Fruit fly (Drosophila melanogaster) whole organism, embryonic: ENCODE results near the gene CAH7.

Source experiments
- Aef1 ChIP-seq: fragments of 200-800 bp; sonication (Bioruptor generic); IDR thresholded peaks from 3 replicates; pipeline ENCODE4 v1.3.6; 2022; ENCODE audit warnings: missing biosample characterization, missing genetic modification characterization
- CG10147 ChIP-seq: fragments of 200-800 bp; sonication (Bioruptor generic); optimal IDR thresholded peaks from 2 replicates; lab custom pipeline; 2019; ENCODE audit warnings: missing biosample characterization, mild to moderate bottlenecking, missing genetic modification characterization, moderate library complexity
- CG11504 ChIP-seq: fragments of 200-800 bp; sonication (Bioruptor generic); optimal IDR thresholded peaks from 3 replicates; lab custom pipeline; 2019; ENCODE audit warnings: missing biosample characterization, mild to moderate bottlenecking, missing genetic modification characterization, moderate library complexity
- CG11560 ChIP-seq: fragments of 200-800 bp; sonication (Bioruptor generic); IDR thresholded peaks from 3 replicates; pipeline ENCODE4 v1.3.6; 2022; ENCODE audit warnings: missing biosample characterization, missing genetic modification characterization
- CG12236 ChIP-seq: fragments of 200-800 bp; sonication (Bioruptor generic); optimal IDR thresholded peaks from 2 replicates; lab custom pipeline; 2016; ENCODE audit warnings: missing biosample characterization, missing genetic modification characterization
- CG1602 ChIP-seq: fragments of 200-800 bp; sonication (Bioruptor generic); optimal IDR thresholded peaks from 3 replicates; lab custom pipeline; 2016; ENCODE audit warnings: missing biosample characterization, missing genetic modification characterization
- CG17802 ChIP-seq: fragments of 200-800 bp; sonication (Bioruptor generic); optimal IDR thresholded peaks from 2 replicates; lab custom pipeline; 2018; ENCODE audit warnings: missing biosample characterization, mild to moderate bottlenecking, missing genetic modification characterization, moderate library complexity
- CG30020 ChIP-seq: fragments of 200-800 bp; optimal IDR thresholded peaks from 2 replicates; lab custom pipeline; 2019; ENCODE audit warnings: missing biosample characterization, mild to moderate bottlenecking, missing genetic modification characterization, moderate library complexity
- CG30403 ChIP-seq: fragments of 200-800 bp; sonication (Bioruptor generic); optimal IDR thresholded peaks from 3 replicates; lab custom pipeline; 2016; ENCODE audit warnings: missing biosample characterization, missing genetic modification characterization
- CG31365 ChIP-seq: fragments of 200-800 bp; sonication (Bioruptor generic); optimal IDR thresholded peaks from 2 replicates; lab custom pipeline; 2018; ENCODE audit warnings: missing biosample characterization, mild to moderate bottlenecking, missing genetic modification characterization
- CG32532 ChIP-seq: fragments of 200-800 bp; sonication (Bioruptor generic); IDR thresholded peaks from 2 replicates; pipeline ENCODE4 v1.3.6; 2022; ENCODE audit warnings: missing biosample characterization, missing genetic modification characterization
- CG3281 ChIP-seq: fragments of 200-800 bp; sonication (Bioruptor generic); optimal IDR thresholded peaks from 3 replicates; lab custom pipeline; 2017; ENCODE audit warnings: missing biosample characterization, mild to moderate bottlenecking, missing genetic modification characterization
- CG34376 ChIP-seq: fragments of 200-800 bp; sonication (Bioruptor generic); optimal IDR thresholded peaks from 2 replicates; lab custom pipeline; 2018; ENCODE audit warnings: missing biosample characterization, mild to moderate bottlenecking, missing genetic modification characterization
- CG34422 ChIP-seq: fragments of 200-800 bp; sonication (Bioruptor generic); IDR thresholded peaks from 3 replicates; pipeline ENCODE4 v1.3.6; 2022; ENCODE audit warnings: missing biosample characterization, missing genetic modification characterization
- CG42726 ChIP-seq: fragments of 200-800 bp; sonication (Bioruptor generic); IDR thresholded peaks from 2 replicates; pipeline ENCODE4 v1.3.6; 2022; ENCODE audit warnings: missing biosample characterization, missing genetic modification characterization; ENCODE audit not compliant: partially characterized antibody
- CG4730 ChIP-seq: fragments of 200-800 bp; sonication (Bioruptor generic); IDR thresholded peaks from 2 replicates; pipeline ENCODE4 v1.3.6; 2022; ENCODE audit warnings: missing biosample characterization, missing genetic modification characterization
- CG4854 ChIP-seq: fragments of 200-800 bp; sonication (Bioruptor generic); optimal IDR thresholded peaks from 2 replicates; lab custom pipeline; 2016; ENCODE audit warnings: missing biosample characterization, missing genetic modification characterization, inconsistent platforms
- CG5180 ChIP-seq: fragments of 200-800 bp; sonication (Bioruptor generic); optimal IDR thresholded peaks from 3 replicates; lab custom pipeline; 2017; ENCODE audit warnings: missing biosample characterization, missing genetic modification characterization, mild to moderate bottlenecking, moderate library complexity, missing genetic modification reagents
- CG7839 ChIP-seq: fragments of 200-800 bp; sonication (Bioruptor generic); optimal IDR thresholded peaks from 3 replicates; lab custom pipeline; 2018; ENCODE audit warnings: missing biosample characterization, mild to moderate bottlenecking, missing genetic modification characterization, moderate library complexity
- Dfd ChIP-seq, 2 experiments: fragments of >200 bp; optimal IDR thresholded peaks; 2 replicates each; lab custom pipeline; 2017; ENCODE audit warnings: missing biosample characterization in 2 of 2, missing genetic modification characterization in 2 of 2
- Lhr ChIP-seq: fragments of 200-800 bp; sonication (Bioruptor generic); optimal IDR thresholded peaks from 3 replicates; lab custom pipeline; 2017; ENCODE audit warnings: mild to moderate bottlenecking, missing biosample characterization, missing genetic modification reagents, missing genetic modification characterization
- MESR4 ChIP-seq: fragments of 200-800 bp; sonication (Bioruptor generic); optimal IDR thresholded peaks from 2 replicates; lab custom pipeline; 2018; ENCODE audit warnings: missing biosample characterization, mild to moderate bottlenecking, missing genetic modification characterization, moderate library complexity
- Nf-YA ChIP-seq: fragments of 200-800 bp; sonication (Bioruptor generic); IDR thresholded peaks from 2 replicates; pipeline ENCODE4 v1.3.6; 2022; ENCODE audit warnings: missing biosample characterization, missing genetic modification characterization
- Nf-YC ChIP-seq: fragments of 200-800 bp; optimal IDR thresholded peaks from 3 replicates; lab custom pipeline; 2019; ENCODE audit warnings: missing biosample characterization, mild to moderate bottlenecking, missing genetic modification characterization, moderate library complexity
- NfI ChIP-seq: fragments of 200-800 bp; sonication (Bioruptor generic); optimal IDR thresholded peaks from 3 replicates; lab custom pipeline; 2018; ENCODE audit warnings: missing biosample characterization, mild to moderate bottlenecking, missing genetic modification characterization, moderate library complexity
- Pdp1 ChIP-seq, 2 experiments: fragments of 200-800 bp; sonication (Bioruptor generic); optimal IDR thresholded peaks; 3 replicates each; lab custom pipeline; 2016; ENCODE audit warnings: missing biosample characterization in 2 of 2, missing genetic modification characterization in 2 of 2, mild to moderate bottlenecking in 1 of 2, moderate library complexity in 1 of 2
- Sin3A ChIP-seq: fragments of >200 bp; optimal IDR thresholded peaks from 2 replicates; lab custom pipeline; 2018
- bsh ChIP-seq, 2 experiments: fragments of 200-800 bp; sonication (Bioruptor generic); optimal IDR thresholded peaks; 2 replicates each; lab custom pipeline; 2017 to 2018; ENCODE audit warnings: mild to moderate bottlenecking in 2 of 2, missing biosample characterization in 2 of 2, missing genetic modification characterization in 2 of 2, moderate library complexity in 1 of 2
- ci ChIP-seq: fragments of 200-800 bp; sonication (Bioruptor generic); IDR thresholded peaks from 3 replicates; pipeline ENCODE4 v1.3.6; 2022; ENCODE audit warnings: missing biosample characterization, missing genetic modification characterization
- cwo ChIP-seq: fragments of 200-800 bp; sonication (Bioruptor generic); optimal IDR thresholded peaks from 3 replicates; lab custom pipeline; 2017; ENCODE audit warnings: missing biosample characterization, missing genetic modification characterization, mild to moderate bottlenecking, moderate library complexity, missing genetic modification reagents
- dpn ChIP-seq, 2 experiments: fragments of 200-800 bp; sonication (Bioruptor generic); optimal IDR thresholded peaks; 3 replicates each; lab custom pipeline; 2016; ENCODE audit warnings: missing biosample characterization in 2 of 2, missing genetic modification characterization in 2 of 2
- fd64A ChIP-seq: fragments of 200-800 bp; sonication (Bioruptor generic); optimal IDR thresholded peaks from 3 replicates; lab custom pipeline; 2018; ENCODE audit warnings: missing biosample characterization, mild to moderate bottlenecking, missing genetic modification characterization
- fru ChIP-seq: fragments of >200 bp; optimal IDR thresholded peaks from 2 replicates; lab custom pipeline; 2017
- grau ChIP-seq: fragments of 200-800 bp; optimal IDR thresholded peaks from 3 replicates; lab custom pipeline; 2019; ENCODE audit warnings: missing biosample characterization, mild to moderate bottlenecking, missing genetic modification characterization, moderate library complexity
- gt ChIP-seq: fragments of 200-800 bp; sonication (Bioruptor generic); IDR thresholded peaks from 2 replicates; pipeline ENCODE4 v1.3.6; 2022; ENCODE audit warnings: missing biosample characterization, missing genetic modification characterization
- ham ChIP-seq: fragments of 200-800 bp; sonication (Bioruptor generic); IDR thresholded peaks from 2 replicates; pipeline ENCODE4 v1.3.6; 2022; ENCODE audit warnings: missing biosample characterization, missing genetic modification characterization
- kay ChIP-seq: fragments of 200-800 bp; sonication (Bioruptor generic); optimal IDR thresholded peaks from 2 replicates; lab custom pipeline; 2016; ENCODE audit warnings: missing biosample characterization, missing genetic modification characterization
- ken ChIP-seq: fragments of 200-800 bp; sonication (Bioruptor generic); IDR thresholded peaks from 3 replicates; pipeline ENCODE4 v1.3.6; 2022; ENCODE audit warnings: missing biosample characterization, missing genetic modification characterization
- knrl ChIP-seq: fragments of 200-800 bp; sonication (Bioruptor generic); IDR thresholded peaks from 3 replicates; pipeline ENCODE4 v1.3.6; 2022; ENCODE audit warnings: missing biosample characterization, missing genetic modification characterization; ENCODE audit not compliant: partially characterized antibody
- lab ChIP-seq: fragments of 200-800 bp; sonication (Bioruptor generic); optimal IDR thresholded peaks from 3 replicates; lab custom pipeline; 2017; ENCODE audit warnings: missing biosample characterization, missing genetic modification characterization, mild to moderate bottlenecking, moderate library complexity, missing genetic modification reagents
- nom ChIP-seq: fragments of 200-800 bp; sonication (Bioruptor generic); optimal IDR thresholded peaks from 2 replicates; lab custom pipeline; 2017; ENCODE audit warnings: missing biosample characterization, missing genetic modification characterization, mild to moderate bottlenecking, moderate library complexity, missing genetic modification reagents
- pnt ChIP-seq: fragments of 200-800 bp; sonication (Bioruptor generic); optimal IDR thresholded peaks from 3 replicates; lab custom pipeline; 2016; ENCODE audit warnings: missing biosample characterization, missing genetic modification characterization
- slp2 ChIP-seq: fragments of 200-800 bp; sonication (Bioruptor generic); optimal IDR thresholded peaks from 2 replicates; lab custom pipeline; 2016; ENCODE audit warnings: missing biosample characterization, missing genetic modification characterization
- sob ChIP-seq: fragments of 200-800 bp; sonication (Bioruptor generic); IDR thresholded peaks from 2 replicates; pipeline ENCODE4 v1.3.6; 2022; ENCODE audit warnings: missing biosample characterization, missing genetic modification characterization
- trem ChIP-seq: fragments of 200-800 bp; optimal IDR thresholded peaks from 3 replicates; lab custom pipeline; 2019; ENCODE audit warnings: missing biosample characterization, mild to moderate bottlenecking, missing genetic modification characterization, moderate library complexity
- vnd ChIP-seq: fragments of 200-800 bp; sonication (Bioruptor generic); IDR thresholded peaks from 3 replicates; pipeline ENCODE4 v1.3.6; 2022; ENCODE audit warnings: missing biosample characterization, missing genetic modification characterization; ENCODE audit not compliant: partially characterized antibody
- vvl ChIP-seq: fragments of 200-800 bp; sonication (Bioruptor generic); IDR thresholded peaks from 2 replicates; pipeline ENCODE4 v1.3.6; 2022; ENCODE audit warnings: missing biosample characterization, missing genetic modification characterization
- zfh1 ChIP-seq: fragments of 200-800 bp; sonication (Bioruptor generic); IDR thresholded peaks from 3 replicates; pipeline ENCODE4 v1.3.6; 2022; ENCODE audit warnings: missing biosample characterization, missing genetic modification characterization

The CAH7 gene

dm6 chr3R:10095765-10096164 lies 16.3 kb upstream of the CAH7 start:
- TF ChIP-seq CG34376 (GFP tag; lab: Kevin White, UChicago) (peak; percentile 24), CG17802 (tag; lab: Kevin White, UChicago) (no peak), dpn (GFP tag; optimal IDR thresholded peaks at IDR 0.05; lab: Kevin White, UChicago) (no peak), zfh1 (GFP tag; lab: Robert Waterston, UW) (no peak), CG11504 (tag; lab: Kevin White, UChicago) (no peak), lab (peak; percentile 14), cwo (peak; percentile 54), Sin3A (lab: Kevin White, UChicago) (no peak), ci (GFP tag; lab: Robert Waterston, UW) (0 out of 3 replicates have a peak, but pooled peaks have one; percentile 24), Pdp1 (GFP tag; optimal IDR thresholded peaks at IDR 0.05; lab: Kevin White, UChicago) (peak in 1 of 2 experiments; percentile 19), CG4730 (GFP tag; lab: Robert Waterston, UW) (no peak), ken (GFP tag; lab: Robert Waterston, UW) (no peak), knrl (no peak), CG3281 (GFP tag; lab: Kevin White, UChicago) (peak; percentile 0), CG30403 (GFP tag; lab: Kevin White, UChicago) (no peak), CG32532 (GFP tag; lab: Robert Waterston, UW) (no peak)

dm6 chr3R:10097531-10098295 lies 14.3 kb upstream of the CAH7 start:
- peak; percentile 49 for TF ChIP-seq slp2 (GFP tag; lab: Kevin White, UChicago)
- peak; percentile 73 for TF ChIP-seq grau (tag; lab: Kevin White, UChicago)
- TF ChIP-seq CG1602 (GFP tag; lab: Kevin White, UChicago), result peak; percentile 17
- peak; percentile 64 for TF ChIP-seq sob (GFP tag; lab: Robert Waterston, UW)
- TF ChIP-seq CG11560 (tag; lab: Robert Waterston, UW), result 0 out of 3 replicates have a peak, but pooled peaks have one; percentile 22
- TF ChIP-seq MESR4 (GFP tag; lab: Kevin White, UChicago), result no peak
- peak; percentile 49; the same call in 1 of the 3 replicates for TF ChIP-seq CG34422 (GFP tag; lab: Robert Waterston, UW)
- peak; percentile 45 for TF ChIP-seq CG12236 (GFP tag; lab: Kevin White, UChicago)
- TF ChIP-seq CG31365 (tag; lab: Kevin White, UChicago), result no peak
- no peak for TF ChIP-seq ham (GFP tag; lab: Robert Waterston, UW)
- TF ChIP-seq Nf-YA, result no peak
- no peak; the same call in 2 of the 3 replicates for TF ChIP-seq vnd
- peak; percentile 62 for TF ChIP-seq pnt (GFP tag; lab: Kevin White, UChicago)
- TF ChIP-seq CG30020, result no peak
- no peak for TF ChIP-seq nom
- no peak for TF ChIP-seq CG17802 (tag; lab: Kevin White, UChicago)
- TF ChIP-seq gt, result no peak
- TF ChIP-seq CG4854 (GFP tag; lab: Kevin White, UChicago), result no peak
- TF ChIP-seq CG10147 (GFP tag; lab: Kevin White, UChicago), result peak; percentile 48
- TF ChIP-seq cwo, result peak; percentile 90
- no peak for TF ChIP-seq CG42726 (GFP tag; lab: Robert Waterston, UW)
- TF ChIP-seq kay (GFP tag; lab: Kevin White, UChicago), result peak; percentile 38
- peak; percentile 66 for TF ChIP-seq vvl (GFP tag; lab: Robert Waterston, UW)
- no peak for TF ChIP-seq trem (tag; lab: Kevin White, UChicago)
- peak in 1 of 2 experiments; percentile 42 for TF ChIP-seq bsh (GFP tag; optimal IDR thresholded peaks at IDR 0.05; lab: Kevin White, UChicago)
- TF ChIP-seq Aef1 (GFP tag; lab: Robert Waterston, UW), result peak; percentile 60
- TF ChIP-seq Dfd (GFP tag; optimal IDR thresholded peaks at IDR 0.05; lab: Kevin White, UChicago), result no peak
- TF ChIP-seq NfI, result peak; percentile 76
- TF ChIP-seq CG7839 (tag; lab: Kevin White, UChicago), result peak; percentile 76
- peak; percentile 27 for TF ChIP-seq CG5180 (GFP tag; lab: Kevin White, UChicago)
- TF ChIP-seq Nf-YC (tag; lab: Kevin White, UChicago), result peak; percentile 44
- no peak for TF ChIP-seq Lhr (GFP tag; lab: Kevin White, UChicago)
- no peak for TF ChIP-seq fru (lab: Kevin White, UChicago)
- peak; percentile 41 for TF ChIP-seq fd64A
